Worm (Caenorhabditis elegans): ENCODE measurements around the gene bpnt-1.

DNA sequence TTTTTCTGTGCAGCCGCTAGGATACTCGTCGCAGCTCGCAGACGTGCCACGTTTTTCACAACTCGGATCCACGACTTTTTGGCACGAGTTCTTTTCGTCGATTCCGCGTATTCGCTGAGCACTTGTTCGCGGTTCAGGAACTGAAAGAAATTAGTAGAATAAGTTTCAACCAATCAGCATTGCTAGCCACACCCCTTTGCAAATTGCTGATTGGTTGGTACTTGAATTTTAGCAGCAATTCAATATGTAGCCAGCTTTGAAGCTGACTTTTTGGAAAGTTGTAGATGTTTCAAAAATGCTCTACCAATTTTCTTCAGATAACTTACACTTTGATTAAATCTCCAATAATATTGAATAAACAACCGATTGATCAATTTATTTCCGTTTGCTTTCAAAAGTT, 21.2 kb downstream of the bpnt-1 start:
- TF ChIP-seq him-1 (tag; optimal IDR thresholded peaks at IDR 0.05) (no peak), dao-5 (tag; optimal IDR thresholded peaks at IDR 0.05) (no peak)

Measured in whole organism, L4/young adult.